Fruit fly (Drosophila melanogaster) whole organism, pupa: Measurements from ENCODE around the gene Pdh.

Experiments
- CG10348 ChIP-seq: fragments of 200-800 bp; sonication (Bioruptor generic); IDR thresholded peaks from 2 replicates; pipeline ENCODE4 v1.3.6; 2022; ENCODE audit warnings: missing biosample characterization, missing genetic modification characterization
- CG13204 ChIP-seq: fragments of 200-800 bp; sonication (Bioruptor generic); optimal IDR thresholded peaks from 2 replicates; lab custom pipeline; 2018; ENCODE audit warnings: missing biosample characterization, mild to moderate bottlenecking, missing genetic modification characterization, moderate library complexity
- CG14655 ChIP-seq: fragments of 200-800 bp; sonication (Bioruptor generic); optimal IDR thresholded peaks from 3 replicates; lab custom pipeline; 2017; ENCODE audit warnings: mild to moderate bottlenecking, missing biosample characterization, missing genetic modification reagents, missing genetic modification characterization
- CG15710 ChIP-seq: fragments of 200-800 bp; sonication (Bioruptor generic); optimal IDR thresholded peaks from 2 replicates; lab custom pipeline; 2018; ENCODE audit warnings: missing biosample characterization, mild to moderate bottlenecking, missing genetic modification characterization, moderate library complexity
- CG32121 ChIP-seq: fragments of 200-800 bp; sonication (Bioruptor generic); IDR thresholded peaks from 2 replicates; pipeline ENCODE4 v1.3.6; 2022; ENCODE audit warnings: missing biosample characterization, missing genetic modification characterization
- CG34367 ChIP-seq: fragments of 200-800 bp; sonication (Bioruptor generic); optimal IDR thresholded peaks from 2 replicates; lab custom pipeline; 2018; ENCODE audit warnings: missing biosample characterization, mild to moderate bottlenecking, missing genetic modification characterization
- CG4496 ChIP-seq: fragments of 200-800 bp; sonication (Bioruptor generic); IDR thresholded peaks from 3 replicates; pipeline ENCODE4 v1.3.6; 2022; ENCODE audit warnings: missing biosample characterization, missing genetic modification characterization
- CG9948 ChIP-seq: fragments of 200-800 bp; sonication (Bioruptor generic); optimal IDR thresholded peaks from 2 replicates; lab custom pipeline; 2018; ENCODE audit warnings: missing biosample characterization, mild to moderate bottlenecking, missing genetic modification characterization, moderate library complexity
- D1 ChIP-seq: fragments of 200-800 bp; sonication (Bioruptor generic); optimal IDR thresholded peaks from 2 replicates; lab custom pipeline; 2018; ENCODE audit warnings: missing biosample characterization, mild to moderate bottlenecking, missing genetic modification characterization, moderate library complexity
- EcR ChIP-seq: fragments of 200-800 bp; sonication (Bioruptor generic); optimal IDR thresholded peaks from 3 replicates; lab custom pipeline; 2019; ENCODE audit warnings: missing biosample characterization, missing genetic modification characterization, mild to moderate bottlenecking, moderate library complexity, missing genetic modification reagents
- Pif1B ChIP-seq: fragments of 200-800 bp; sonication (Bioruptor generic); optimal IDR thresholded peaks from 3 replicates; lab custom pipeline; 2016; ENCODE audit warnings: missing biosample characterization, missing genetic modification characterization
- gl ChIP-seq: fragments of 200-800 bp; sonication (Bioruptor generic); optimal IDR thresholded peaks from 2 replicates; lab custom pipeline; 2018; ENCODE audit warnings: missing biosample characterization, mild to moderate bottlenecking, missing genetic modification characterization
- rn ChIP-seq: fragments of 200-800 bp; sonication (Bioruptor generic); IDR thresholded peaks from 2 replicates; pipeline ENCODE4 v1.3.6; 2022; ENCODE audit warnings: missing biosample characterization, missing genetic modification characterization

dm6 chr3L:16377768-16378764, 24.0 kb upstream of the Pdh start, which contains the start of gene roq:
- TF ChIP-seq rn (no peak), CG34367 (tag; lab: Kevin White, UChicago) (no peak), CG4496 (GFP tag; lab: Robert Waterston, UW) (no peak), CG9948 (tag; lab: Kevin White, UChicago) (no peak), CG32121 (no peak), CG15710 (tag; lab: Kevin White, UChicago) (no peak), CG13204 (GFP tag; lab: Kevin White, UChicago) (no peak), D1 (tag; lab: Kevin White, UChicago) (no peak), CG14655 (GFP tag; lab: Kevin White, UChicago) (no peak), Pif1B (GFP tag; lab: Kevin White, UChicago) (no peak), CG10348 (no peak), gl (tag; lab: Kevin White, UChicago) (peak; percentile 11), EcR (GFP tag; lab: Kevin White, UChicago) (peak; percentile 29)
